Fruit fly (Drosophila melanogaster) whole organism, embryonic: ENCODE data around the gene CG13837.

Experiments used
- Atf3 ChIP-seq: fragments of 200-800 bp; sonication (Bioruptor generic); optimal IDR thresholded peaks from 3 replicates; lab custom pipeline; 2016; ENCODE audit warnings: missing biosample characterization, missing genetic modification characterization
- B-H1 ChIP-seq: fragments of 200-800 bp; sonication (Bioruptor generic); IDR thresholded peaks from 3 replicates; pipeline ENCODE4 v1.3.6; 2022; ENCODE audit warnings: missing biosample characterization, missing genetic modification characterization
- BtbVII ChIP-seq: fragments of 200-800 bp; sonication (Bioruptor generic); optimal IDR thresholded peaks from 3 replicates; lab custom pipeline; 2017; ENCODE audit warnings: missing biosample characterization, mild to moderate bottlenecking, missing genetic modification characterization
- CG10274 ChIP-seq: fragments of 200-800 bp; sonication (Bioruptor generic); optimal IDR thresholded peaks from 3 replicates; lab custom pipeline; 2017; ENCODE audit warnings: missing biosample characterization, mild to moderate bottlenecking, missing genetic modification characterization
- CG10979 ChIP-seq: fragments of 200-800 bp; sonication (Bioruptor generic); optimal IDR thresholded peaks from 2 replicates; lab custom pipeline; 2018; ENCODE audit warnings: missing biosample characterization, mild to moderate bottlenecking, missing genetic modification characterization, moderate library complexity
- CG12155 ChIP-seq: fragments of 200-800 bp; sonication (Bioruptor generic); optimal IDR thresholded peaks from 3 replicates; lab custom pipeline; 2016; ENCODE audit warnings: missing biosample characterization, missing genetic modification characterization
- CG13894 ChIP-seq: fragments of 200-800 bp; sonication (Bioruptor generic); optimal IDR thresholded peaks from 3 replicates; lab custom pipeline; 2018; ENCODE audit warnings: missing biosample characterization, mild to moderate bottlenecking, missing genetic modification characterization, moderate library complexity
- CG14667 ChIP-seq: fragments of 200-800 bp; sonication (Bioruptor generic); IDR thresholded peaks from 2 replicates; pipeline ENCODE4 v1.3.6; 2022; ENCODE audit warnings: missing biosample characterization, missing genetic modification characterization
- CG14860 ChIP-seq: fragments of 200-800 bp; sonication (Bioruptor generic); IDR thresholded peaks from 3 replicates; pipeline ENCODE4 v1.3.6; 2022; ENCODE audit warnings: missing biosample characterization, missing genetic modification characterization; ENCODE audit not compliant: partially characterized antibody
- CG1603 ChIP-seq: fragments of 200-800 bp; sonication (Bioruptor generic); optimal IDR thresholded peaks from 2 replicates; lab custom pipeline; 2019; ENCODE audit warnings: missing biosample characterization, mild to moderate bottlenecking, missing genetic modification characterization, moderate library complexity
- CG16779 ChIP-seq: fragments of 200-800 bp; sonication (Bioruptor generic); IDR thresholded peaks from 2 replicates; pipeline ENCODE4 v1.3.6; 2022; ENCODE audit warnings: missing biosample characterization, missing genetic modification characterization
- CG17612 ChIP-seq: fragments of 200-800 bp; sonication (Bioruptor generic); IDR thresholded peaks from 2 replicates; pipeline ENCODE4 v1.3.6; 2022; ENCODE audit warnings: missing biosample characterization, missing genetic modification characterization
- CG2116 ChIP-seq: fragments of 200-800 bp; sonication (Bioruptor generic); optimal IDR thresholded peaks from 3 replicates; lab custom pipeline; 2018; ENCODE audit warnings: missing biosample characterization, mild to moderate bottlenecking, missing genetic modification characterization
- CG2120 ChIP-seq: fragments of 200-800 bp; sonication (Bioruptor generic); optimal IDR thresholded peaks from 3 replicates; lab custom pipeline; 2016; ENCODE audit warnings: missing biosample characterization, missing genetic modification characterization
- CG32772 ChIP-seq: fragments of 200-800 bp; sonication (Bioruptor generic); IDR thresholded peaks from 2 replicates; pipeline ENCODE4 v1.3.6; 2022; ENCODE audit warnings: missing biosample characterization, missing genetic modification characterization
- CG3281 ChIP-seq: fragments of 200-800 bp; sonication (Bioruptor generic); optimal IDR thresholded peaks from 3 replicates; lab custom pipeline; 2017; ENCODE audit warnings: missing biosample characterization, mild to moderate bottlenecking, missing genetic modification characterization
- CG6254 ChIP-seq: fragments of 200-800 bp; sonication (Bioruptor generic); optimal IDR thresholded peaks from 3 replicates; lab custom pipeline; 2017; ENCODE audit warnings: mild to moderate bottlenecking, missing biosample characterization, missing genetic modification reagents, missing genetic modification characterization
- CG8388 ChIP-seq: fragments of 200-800 bp; sonication (Bioruptor generic); optimal IDR thresholded peaks from 2 replicates; lab custom pipeline; 2019; ENCODE audit warnings: missing biosample characterization, mild to moderate bottlenecking, missing genetic modification characterization, moderate library complexity
- Fer2 ChIP-seq: fragments of 200-800 bp; sonication (Bioruptor generic); optimal IDR thresholded peaks from 2 replicates; lab custom pipeline; 2018; ENCODE audit warnings: missing biosample characterization, mild to moderate bottlenecking, missing genetic modification characterization, moderate library complexity
- Gsc ChIP-seq: fragments of 200-800 bp; sonication (Bioruptor generic); IDR thresholded peaks from 2 replicates; pipeline ENCODE4 v1.3.6; 2022; ENCODE audit warnings: missing biosample characterization, missing genetic modification characterization
- HLH3B ChIP-seq: fragments of 200-800 bp; sonication (Bioruptor generic); IDR thresholded peaks from 2 replicates; pipeline ENCODE4 v1.3.6; 2022; ENCODE audit warnings: missing biosample characterization, missing genetic modification characterization
- HLH54F ChIP-seq: fragments of 200-800 bp; sonication (Bioruptor generic); optimal IDR thresholded peaks from 3 replicates; lab custom pipeline; 2016; ENCODE audit warnings: missing biosample characterization, missing genetic modification characterization
- Hr39 ChIP-seq: fragments of >200 bp; optimal IDR thresholded peaks from 2 replicates; lab custom pipeline; 2017
- Lim3 ChIP-seq: fragments of 200-800 bp; sonication (Bioruptor generic); IDR thresholded peaks from 2 replicates; pipeline ENCODE4 v1.3.6; 2022; ENCODE audit warnings: missing biosample characterization, missing genetic modification characterization
- MTF-1 ChIP-seq: fragments of 200-800 bp; sonication (Bioruptor generic); optimal IDR thresholded peaks from 2 replicates; lab custom pipeline; 2018; ENCODE audit warnings: missing biosample characterization, mild to moderate bottlenecking, missing genetic modification characterization, borderline replicate concordance
- Med ChIP-seq: fragments of 200-800 bp; sonication (Bioruptor generic); peaks from one replicate; lab custom pipeline; 2016; ENCODE audit warnings: missing biosample characterization, missing genetic modification characterization, mild to moderate bottlenecking, inconsistent platforms, moderate library complexity
- NfI ChIP-seq: fragments of 200-800 bp; sonication (Bioruptor generic); optimal IDR thresholded peaks from 3 replicates; lab custom pipeline; 2018; ENCODE audit warnings: missing biosample characterization, mild to moderate bottlenecking, missing genetic modification characterization, moderate library complexity
- Scr ChIP-seq: fragments of 200-800 bp; sonication (Bioruptor generic); IDR thresholded peaks from 2 replicates; pipeline ENCODE4 v1.3.6; 2022; ENCODE audit warnings: missing biosample characterization, missing genetic modification characterization; ENCODE audit not compliant: partially characterized antibody
- caup ChIP-seq: fragments of 200-800 bp; sonication (Bioruptor generic); optimal IDR thresholded peaks from 3 replicates; lab custom pipeline; 2017; ENCODE audit warnings: missing biosample characterization, mild to moderate bottlenecking, missing genetic modification characterization, moderate library complexity; ENCODE audit not compliant: severe bottlenecking
- crol ChIP-seq: fragments of 200-800 bp; sonication (Bioruptor generic); IDR thresholded peaks from 2 replicates; pipeline ENCODE4 v1.3.6; 2022; ENCODE audit warnings: missing biosample characterization, missing genetic modification characterization
- da ChIP-seq: fragments of 200-800 bp; sonication (Bioruptor generic); optimal IDR thresholded peaks from 2 replicates; lab custom pipeline; 2016; ENCODE audit warnings: missing biosample characterization, missing genetic modification characterization
- danr ChIP-seq: fragments of 200-800 bp; sonication (Bioruptor generic); IDR thresholded peaks from 2 replicates; pipeline ENCODE4 v1.3.6; 2022; ENCODE audit warnings: missing biosample characterization, missing genetic modification characterization
- dmrt99B ChIP-seq: fragments of 200-800 bp; sonication (Bioruptor generic); optimal IDR thresholded peaks from 2 replicates; lab custom pipeline; 2018; ENCODE audit warnings: missing biosample characterization, mild to moderate bottlenecking, missing genetic modification characterization, moderate library complexity
- fd102C ChIP-seq: fragments of 200-800 bp; sonication (Bioruptor generic); optimal IDR thresholded peaks from 2 replicates; lab custom pipeline; 2018; ENCODE audit warnings: missing biosample characterization, mild to moderate bottlenecking, missing genetic modification characterization, moderate library complexity
- gro ChIP-seq: fragments of 200-800 bp; sonication (Bioruptor generic); optimal IDR thresholded peaks from 2 replicates; lab custom pipeline; 2016; ENCODE audit warnings: missing biosample characterization, missing genetic modification characterization
- hb ChIP-seq: fragments of 200-800 bp; sonication (Bioruptor generic); IDR thresholded peaks from 3 replicates; pipeline ENCODE4 v1.3.6; 2022; ENCODE audit warnings: missing biosample characterization, missing genetic modification characterization; ENCODE audit not compliant: partially characterized antibody
- klu ChIP-seq: fragments of 200-800 bp; sonication (Bioruptor generic); IDR thresholded peaks from 2 replicates; pipeline ENCODE4 v1.3.6; 2022; ENCODE audit warnings: missing biosample characterization, missing genetic modification characterization
- lov ChIP-seq, 2 experiments: fragments of 200-800 bp in 1 of 2; fragments of >200 bp in 1 of 2; sonication (Bioruptor generic) in 1 of 2; IDR thresholded peaks in 1 of 2; optimal IDR thresholded peaks in 1 of 2; 2 replicates in 1 of 2; 3 replicates in 1 of 2; pipeline versions ENCODE4 v1.3.6 to Lab custom; 2017 to 2022; ENCODE audit warnings: missing biosample characterization in 1 of 2, missing genetic modification characterization in 1 of 2
- nerfin-2 ChIP-seq: fragments of 200-800 bp; sonication (Bioruptor generic); IDR thresholded peaks from 2 replicates; pipeline ENCODE4 v1.3.6; 2022; ENCODE audit warnings: missing biosample characterization, missing genetic modification characterization; ENCODE audit not compliant: partially characterized antibody
- onecut ChIP-seq: fragments of 200-800 bp; sonication (Bioruptor generic); IDR thresholded peaks from 2 replicates; pipeline ENCODE4 v1.3.6; 2022; ENCODE audit warnings: missing biosample characterization, missing genetic modification characterization
- org-1 ChIP-seq: fragments of 200-800 bp; sonication (Bioruptor generic); optimal IDR thresholded peaks from 2 replicates; lab custom pipeline; 2017; ENCODE audit warnings: missing biosample characterization, missing genetic modification characterization
- pros ChIP-seq: fragments of 200-800 bp; sonication (Bioruptor generic); optimal IDR thresholded peaks from 3 replicates; lab custom pipeline; 2019; ENCODE audit warnings: missing biosample characterization, mild to moderate bottlenecking, missing genetic modification characterization, moderate library complexity
- psq ChIP-seq: fragments of 200-800 bp; sonication (Bioruptor generic); optimal IDR thresholded peaks from 2 replicates; lab custom pipeline; 2017; ENCODE audit warnings: missing biosample characterization, missing genetic modification characterization
- sens ChIP-seq: fragments of 200-800 bp; sonication (Bioruptor generic); peaks from one replicate; lab custom pipeline; 2016; ENCODE audit warnings: missing biosample characterization, missing genetic modification characterization
- slou ChIP-seq: fragments of 200-800 bp; sonication (Bioruptor generic); optimal IDR thresholded peaks from 3 replicates; lab custom pipeline; 2016; ENCODE audit warnings: missing biosample characterization, missing genetic modification characterization
- sr ChIP-seq: fragments of 200-800 bp; sonication (Bioruptor generic); IDR thresholded peaks from 3 replicates; pipeline ENCODE4 v1.3.6; 2022; ENCODE audit warnings: missing biosample characterization, missing genetic modification characterization
- unpg ChIP-seq: fragments of 200-800 bp; sonication (Bioruptor generic); optimal IDR thresholded peaks from 3 replicates; lab custom pipeline; 2018; ENCODE audit warnings: missing biosample characterization, mild to moderate bottlenecking, missing genetic modification characterization, moderate library complexity
- vfl ChIP-seq: fragments of 200-800 bp; sonication (Bioruptor generic); optimal IDR thresholded peaks from 2 replicates; lab custom pipeline; 2016; ENCODE audit warnings: missing biosample characterization, missing genetic modification characterization
- vnd ChIP-seq: fragments of 200-800 bp; sonication (Bioruptor generic); IDR thresholded peaks from 3 replicates; pipeline ENCODE4 v1.3.6; 2022; ENCODE audit warnings: missing biosample characterization, missing genetic modification characterization; ENCODE audit not compliant: partially characterized antibody
- wor ChIP-seq: fragments of 200-800 bp; sonication (Bioruptor generic); IDR thresholded peaks from 2 replicates; pipeline ENCODE4 v1.3.6; 2022; ENCODE audit warnings: missing biosample characterization, missing genetic modification characterization
- zfh2 ChIP-seq: fragments of 200-800 bp; sonication (Bioruptor generic); optimal IDR thresholded peaks from 2 replicates; lab custom pipeline; 2016; ENCODE audit warnings: missing biosample characterization, missing genetic modification characterization

Gene CG13837

DNA sequence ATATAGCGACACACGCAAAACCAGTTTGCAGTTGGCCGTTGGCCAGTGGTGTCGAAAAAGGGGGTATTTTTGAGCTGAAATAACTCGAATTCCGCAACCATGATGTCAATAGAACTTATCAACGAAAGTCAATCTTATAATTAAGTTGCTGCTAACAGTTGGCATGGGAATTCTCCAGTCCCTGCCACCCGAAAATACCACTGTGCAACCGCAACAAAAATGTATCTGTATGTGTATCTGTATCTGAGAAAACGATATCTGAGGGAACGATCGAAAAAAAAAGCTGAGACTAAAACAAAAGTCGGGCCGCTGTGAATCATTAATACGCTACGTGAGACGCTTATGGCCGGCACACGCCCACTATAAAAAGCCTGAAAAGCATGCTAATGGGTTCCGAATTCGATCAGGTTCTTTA lies 2.7 kb downstream of the CG13837 start (continued):
- TF ChIP-seq pros (GFP tag; lab: Kevin White, UChicago) (no peak), CG3281 (peak; percentile 46), CG12155 (GFP tag; lab: Kevin White, UChicago) (peak; percentile 32), da (no peak), sens (peak; percentile 57), fd102C (GFP tag; lab: Kevin White, UChicago) (no peak), B-H1 (GFP tag; lab: Robert Waterston, UW) (no peak), CG14860 (no peak), Hr39 (no peak), nerfin-2 (no peak), psq (GFP tag; lab: Kevin White, UChicago) (no peak), dmrt99B (tag; lab: Kevin White, UChicago) (peak; percentile 32), NfI (GFP tag; lab: Kevin White, UChicago) (peak; percentile 50), vnd (GFP tag; lab: Robert Waterston, UW) (no peak), HLH3B (0 out of 2 replicates have a peak, but pooled peaks have one; percentile 32), CG10979 (tag; lab: Kevin White, UChicago) (no peak), CG2120 (GFP tag; lab: Kevin White, UChicago) (peak; percentile 83), HLH54F (GFP tag; lab: Kevin White, UChicago) (peak; percentile 67), CG14667 (0 out of 2 replicates have a peak, but pooled peaks have one; percentile 12), lov (optimal IDR thresholded peaks at IDR 0.05; lab: Kevin White, UChicago) (no peak), lov (GFP tag; IDR thresholded peaks at IDR 0.05; lab: Robert Waterston, UW) (no peak), crol (no peak), BtbVII (GFP tag; lab: Kevin White, UChicago) (no peak), CG16779 (GFP tag; lab: Robert Waterston, UW) (0 out of 2 replicates have a peak, but pooled peaks have one; percentile 20), CG2116 (no peak), hb (GFP tag; lab: Robert Waterston, UW) (no peak), onecut (GFP tag; lab: Robert Waterston, UW) (no peak), Fer2 (tag; lab: Kevin White, UChicago) (no peak), danr (GFP tag; lab: Robert Waterston, UW) (no peak), slou (GFP tag; lab: Kevin White, UChicago) (no peak), CG32772 (GFP tag; lab: Robert Waterston, UW) (peak; percentile 54; the same call in 1 of the 2 replicates), zfh2 (GFP tag; lab: Kevin White, UChicago) (peak; percentile 70), CG17612 (peak; percentile 24; the same call in 1 of the 2 replicates), gro (GFP tag; lab: Kevin White, UChicago) (no peak), Lim3 (no peak), Med (peak; percentile 92), Scr (GFP tag; lab: Robert Waterston, UW) (no peak), CG10274 (GFP tag; lab: Kevin White, UChicago) (peak; percentile 67), Atf3 (GFP tag; lab: Kevin White, UChicago) (no peak), CG1603 (tag; lab: Kevin White, UChicago) (peak; percentile 7), vfl (GFP tag; lab: Kevin White, UChicago) (peak; percentile 26), wor (no peak), org-1 (GFP tag; lab: Kevin White, UChicago) (no peak), caup (GFP tag; lab: Kevin White, UChicago) (peak; percentile 40), CG13894 (tag; lab: Kevin White, UChicago) (no peak), MTF-1 (GFP tag; lab: Kevin White, UChicago) (no peak), sr (GFP tag; lab: Robert Waterston, UW) (no peak), klu (GFP tag; lab: Robert Waterston, UW) (no peak), CG8388 (GFP tag; lab: Kevin White, UChicago) (no peak), CG6254 (GFP tag; lab: Kevin White, UChicago) (no peak), Gsc (GFP tag; lab: Robert Waterston, UW) (no peak), unpg (peak; percentile 43)
